Fruit fly (Drosophila melanogaster) whole organism, embryonic: Measurements from ENCODE around the gene Upf2.

ENCODE experiments used
- Aef1 ChIP-seq: fragments of 200-800 bp; sonication (Bioruptor generic); IDR thresholded peaks from 3 replicates; pipeline ENCODE4 v1.3.6; 2022; ENCODE audit warnings: missing biosample characterization, missing genetic modification characterization
- Asciz ChIP-seq: fragments of 200-800 bp; sonication (Bioruptor generic); optimal IDR thresholded peaks from 2 replicates; lab custom pipeline; 2017; ENCODE audit warnings: missing biosample characterization, mild to moderate bottlenecking, missing genetic modification characterization, missing genetic modification reagents
- CG10462 ChIP-seq: fragments of 200-800 bp; sonication (Bioruptor generic); optimal IDR thresholded peaks from 2 replicates; lab custom pipeline; 2016; ENCODE audit warnings: missing biosample characterization, missing genetic modification characterization
- CG11560 ChIP-seq: fragments of 200-800 bp; sonication (Bioruptor generic); IDR thresholded peaks from 3 replicates; pipeline ENCODE4 v1.3.6; 2022; ENCODE audit warnings: missing biosample characterization, missing genetic modification characterization
- CG2889 ChIP-seq: fragments of 200-800 bp; sonication (Bioruptor generic); IDR thresholded peaks from 3 replicates; pipeline ENCODE4 v1.3.6; 2022; ENCODE audit warnings: missing biosample characterization, missing genetic modification characterization
- CG34376 ChIP-seq: fragments of 200-800 bp; sonication (Bioruptor generic); optimal IDR thresholded peaks from 2 replicates; lab custom pipeline; 2018; ENCODE audit warnings: missing biosample characterization, mild to moderate bottlenecking, missing genetic modification characterization
- CG4328 ChIP-seq: fragments of 200-800 bp; sonication (Bioruptor generic); optimal IDR thresholded peaks from 3 replicates; lab custom pipeline; 2017; ENCODE audit warnings: missing biosample characterization, missing genetic modification reagents, missing genetic modification characterization
- CG6791 ChIP-seq: fragments of 200-800 bp; sonication (Bioruptor generic); IDR thresholded peaks from 3 replicates; pipeline ENCODE4 v1.3.6; 2022; ENCODE audit warnings: missing biosample characterization, missing genetic modification characterization; ENCODE audit not compliant: partially characterized antibody
- CG7745 ChIP-seq: fragments of 200-800 bp; sonication (Bioruptor generic); optimal IDR thresholded peaks from 2 replicates; lab custom pipeline; 2018; ENCODE audit warnings: missing biosample characterization, mild to moderate bottlenecking, missing genetic modification characterization, moderate library complexity
- CG9727 ChIP-seq: fragments of 200-800 bp; sonication (Bioruptor generic); optimal IDR thresholded peaks from 3 replicates; lab custom pipeline; 2017; ENCODE audit warnings: missing biosample characterization, mild to moderate bottlenecking, missing genetic modification characterization
- Lpt ChIP-seq: fragments of >200 bp; optimal IDR thresholded peaks from 2 replicates; lab custom pipeline; 2018; ENCODE audit warnings: missing biosample characterization, missing genetic modification characterization
- Opbp ChIP-seq: fragments of 200-800 bp; sonication (Bioruptor generic); IDR thresholded peaks from 3 replicates; pipeline ENCODE4 v1.3.6; 2022; ENCODE audit warnings: missing biosample characterization, missing genetic modification characterization; ENCODE audit not compliant: partially characterized antibody
- dpn ChIP-seq, 2 experiments: fragments of 200-800 bp; sonication (Bioruptor generic); optimal IDR thresholded peaks; 3 replicates each; lab custom pipeline; 2016; ENCODE audit warnings: missing biosample characterization in 2 of 2, missing genetic modification characterization in 2 of 2
- lmd ChIP-seq: fragments of 200-800 bp; sonication (Bioruptor generic); IDR thresholded peaks from 2 replicates; pipeline ENCODE4 v1.3.6; 2022; ENCODE audit warnings: missing biosample characterization, missing genetic modification characterization
- sug ChIP-seq: fragments of 200-800 bp; optimal IDR thresholded peaks from 2 replicates; lab custom pipeline; 2019; ENCODE audit warnings: missing biosample characterization, mild to moderate bottlenecking, missing genetic modification characterization, moderate library complexity
- zfh1 ChIP-seq: fragments of 200-800 bp; sonication (Bioruptor generic); IDR thresholded peaks from 3 replicates; pipeline ENCODE4 v1.3.6; 2022; ENCODE audit warnings: missing biosample characterization, missing genetic modification characterization

Upf2 gene

dm6 chrX:8038934-8039333, 36.3 kb downstream of the Upf2 start (continued):
- TF ChIP-seq Lpt: no peak

dm6 chrX:8037334-8037733, 37.9 kb downstream of the Upf2 start, which contains the start of gene CG2233:
CG2233 (minus strand) TSS chrX:8037517.
- peak; percentile 42 for TF ChIP-seq CG34376 (GFP tag; lab: Kevin White, UChicago)
- no peak for TF ChIP-seq CG11560
- TF ChIP-seq CG10462 (GFP tag; lab: Kevin White, UChicago): no peak
- TF ChIP-seq CG9727 (GFP tag; lab: Kevin White, UChicago): no peak
- 0 out of 3 replicates have a peak, but pooled peaks have one; percentile 14 for TF ChIP-seq CG2889 (GFP tag; lab: Robert Waterston, UW)
- 0 out of 3 replicates have a peak, but pooled peaks have one; percentile 15 for TF ChIP-seq zfh1 (GFP tag; lab: Robert Waterston, UW)
- no peak for TF ChIP-seq CG4328 (GFP tag; lab: Kevin White, UChicago)
- 0 out of 3 replicates have a peak, but pooled peaks have one; percentile 36 for TF ChIP-seq CG6791 (GFP tag; lab: Robert Waterston, UW)
- TF ChIP-seq sug (tag; lab: Kevin White, UChicago): peak; percentile 10
- no peak for TF ChIP-seq Asciz (GFP tag; lab: Kevin White, UChicago)

dm6 chrX:8021245-8021644, 54.0 kb downstream of the Upf2 start, which contains the start of gene CG15333:
CG15333 (minus strand) TSS chrX:8021345.
- TF ChIP-seq CG7745: no peak
- TF ChIP-seq lmd (GFP tag; lab: Robert Waterston, UW): no peak
- no peak for TF ChIP-seq Opbp
- TF ChIP-seq dpn (GFP tag; optimal IDR thresholded peaks at IDR 0.05; lab: Kevin White, UChicago): no peak
- TF ChIP-seq Aef1 (GFP tag; lab: Robert Waterston, UW): no peak
